Fruit fly (Drosophila melanogaster): ENCODE measurements around the gene CG3982.
A peak's percentile ranks its signal among the peaks of the same experiment; 100 is the strongest.

CG3982 gene

DNA sequence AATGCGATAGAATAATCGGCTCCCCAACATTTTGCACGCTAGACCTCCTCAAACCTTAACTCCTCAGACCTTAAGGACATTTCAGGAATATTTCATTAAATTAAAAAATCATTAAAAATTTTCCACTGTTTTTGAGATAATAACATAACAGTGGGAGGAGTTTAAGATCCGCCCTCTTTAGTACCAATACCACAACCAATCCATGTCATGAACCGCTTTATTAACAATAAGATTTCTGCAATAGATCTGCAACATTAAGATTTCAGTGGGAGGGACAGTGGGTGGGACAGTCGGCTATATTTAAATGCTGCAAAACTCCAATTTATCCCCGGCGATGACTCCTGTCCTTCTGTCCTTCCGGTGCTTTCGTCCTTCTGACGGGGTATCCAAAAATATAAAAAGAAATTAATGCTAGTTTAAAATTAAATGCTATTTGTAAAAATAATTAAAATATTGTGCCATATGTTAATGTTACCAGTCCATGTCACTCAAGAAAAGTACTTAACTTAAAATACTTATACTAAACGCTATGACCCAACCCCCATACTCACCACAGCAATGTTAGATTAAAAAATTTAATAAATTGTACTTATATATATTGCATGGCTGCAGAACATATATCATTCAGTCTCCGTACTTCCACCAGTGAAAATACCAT is 25.6 kb upstream of the CG3982 start, which contains the start of gene Srg3 (continued):
- TF ChIP-seq Elba2 (GFP tag; optimal IDR thresholded peaks at IDR 0.05) (peak; percentile 86), CG4707 (GFP tag; optimal IDR thresholded peaks at IDR 0.05) (no peak), ems (GFP tag; optimal IDR thresholded peaks at IDR 0.05) (peak; percentile 6), wdn (GFP tag; IDR thresholded peaks at IDR 0.05) (no peak), ranshi (GFP tag; IDR thresholded peaks at IDR 0.05) (no peak), odd (GFP tag; optimal IDR thresholded peaks at IDR 0.05) (peak; percentile 26), CG6683 (GFP tag; optimal IDR thresholded peaks at IDR 0.05) (no peak), Med (GFP tag) (peak; percentile 43), Dbx (GFP tag; IDR thresholded peaks at IDR 0.05) (no peak), CG18011 (GFP tag; optimal IDR thresholded peaks at IDR 0.05) (peak; percentile 13), CG9932 (GFP tag; IDR thresholded peaks at IDR 0.05) (peak; percentile 47), pita (GFP tag; optimal IDR thresholded peaks at IDR 0.05) (peak; percentile 20), CG10959 (GFP tag; IDR thresholded peaks at IDR 0.05) (no peak), CG11504 (tag; optimal IDR thresholded peaks at IDR 0.05) (peak; percentile 6), NC2α (GFP tag; optimal IDR thresholded peaks at IDR 0.05) (no peak), nerfin-2 (GFP tag; IDR thresholded peaks at IDR 0.05; ENCODE audit: partially characterized antibody) (no peak), Bteb2 (GFP tag; optimal IDR thresholded peaks at IDR 0.05) (no peak), CG9876 (GFP tag; optimal IDR thresholded peaks at IDR 0.05) (no peak), CG8290 (GFP tag; optimal IDR thresholded peaks at IDR 0.05) (no peak), CG8290 (tag; optimal IDR thresholded peaks at IDR 0.05) (peak in 1 of 2 experiments; percentile 43)

DNA sequence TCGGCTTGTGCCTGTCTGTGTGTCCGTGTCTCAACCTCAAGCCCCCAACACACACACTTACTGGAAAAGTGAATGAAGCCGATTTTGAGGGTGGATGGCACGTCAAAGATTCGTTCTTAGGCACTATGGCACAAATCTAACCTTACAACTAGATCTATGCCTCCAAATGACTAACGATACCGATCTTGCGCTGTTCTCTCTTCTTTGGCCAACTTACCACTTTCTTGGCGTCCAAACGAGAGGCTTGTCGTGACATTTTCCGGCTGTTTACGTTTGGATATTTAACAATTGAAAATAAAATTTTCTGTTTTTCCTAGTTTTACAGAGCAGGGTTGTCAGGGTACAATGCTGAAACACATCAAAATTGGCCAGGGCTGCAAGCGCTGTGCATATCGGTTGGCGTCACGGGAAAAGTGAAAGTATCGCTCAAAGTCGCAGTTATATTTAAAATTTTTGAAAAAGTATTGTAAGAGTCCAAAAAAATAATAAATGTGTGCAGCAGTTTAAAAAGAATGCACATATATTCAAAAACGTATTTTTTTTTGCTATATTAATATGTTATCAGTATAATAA is 24.8 kb upstream of the CG3982 start, which contains the start of the genes Bet3 and Nf-YA:
TSS of gene Bet3 (minus strand) at position 361 of the 573 bp plus-strand sequence.
TSS of gene Nf-YA (minus strand) at position 361 of the 573 bp plus-strand sequence.
- TF ChIP-seq tap (tag; optimal IDR thresholded peaks at IDR 0.05) (no peak), hth (optimal IDR thresholded peaks at IDR 0.05) (no peak), caup (GFP tag; optimal IDR thresholded peaks at IDR 0.05; ENCODE audit: severe bottlenecking) (peak; percentile 35), CG11247 (GFP tag; IDR thresholded peaks at IDR 0.05) (peak; percentile 61), CG4424 (GFP tag; optimal IDR thresholded peaks at IDR 0.05) (peak; percentile 51), Nf-YB (GFP tag; optimal IDR thresholded peaks at IDR 0.05) (no peak), HLH4C (GFP tag; IDR thresholded peaks at IDR 0.05; ENCODE audit: partially characterized antibody) (peak; percentile 69), Fer1 (GFP tag; optimal IDR thresholded peaks at IDR 0.05) (peak; percentile 3), CG16815 (GFP tag; optimal IDR thresholded peaks at IDR 0.05) (no peak), Sox102F (GFP tag; optimal IDR thresholded peaks at IDR 0.05) (peak; percentile 4), sima (GFP tag; optimal IDR thresholded peaks at IDR 0.05) (no peak), pho (GFP tag; optimal IDR thresholded peaks at IDR 0.05) (peak; percentile 43), CG12299 (tag; optimal IDR thresholded peaks at IDR 0.05) (no peak), Lpt (GFP tag; optimal IDR thresholded peaks at IDR 0.05) (no peak), Atf3 (GFP tag; optimal IDR thresholded peaks at IDR 0.05) (peak; percentile 24), CG12391 (tag; optimal IDR thresholded peaks at IDR 0.05) (peak; percentile 71), zfh2 (GFP tag; optimal IDR thresholded peaks at IDR 0.05) (peak; percentile 51), vnd (GFP tag; IDR thresholded peaks at IDR 0.05; ENCODE audit: partially characterized antibody) (peak; percentile 76), gt (GFP tag; IDR thresholded peaks at IDR 0.05) (no peak), CG5180 (GFP tag; optimal IDR thresholded peaks at IDR 0.05) (no peak), CG1832 (GFP tag; optimal IDR thresholded peaks at IDR 0.05) (no peak), CG10979 (tag; optimal IDR thresholded peaks at IDR 0.05) (peak; percentile 47), D19B (GFP tag; optimal IDR thresholded peaks at IDR 0.05) (no peak), CG9797 (GFP tag; optimal IDR thresholded peaks at IDR 0.05) (peak; percentile 53), pan (optimal IDR thresholded peaks at IDR 0.05) (no peak), pan (GFP tag; optimal IDR thresholded peaks at IDR 0.05 in 1 of 2, IDR thresholded peaks at IDR 0.05 in 1 of 2) (no peak), CG3163 (GFP tag; optimal IDR thresholded peaks at IDR 0.05) (peak; percentile 17), cwo (GFP tag; optimal IDR thresholded peaks at IDR 0.05) (no peak), Drgx (GFP tag; IDR thresholded peaks at IDR 0.05) (no peak), CG7357 (GFP tag; IDR thresholded peaks at IDR 0.05) (no peak; the same call in 2 of the 3 replicates)

Data from whole organism, embryonic.